Fruit fly (Drosophila melanogaster) whole organism, embryonic: ENCODE data around the gene Indy.
A peak's percentile ranks its signal among the peaks of the same experiment; 100 is the strongest.

Source experiments
- Atf-2 ChIP-seq: fragments of 200-800 bp; sonication (Bioruptor generic); optimal IDR thresholded peaks from 2 replicates; lab custom pipeline; 2016; ENCODE audit warnings: missing biosample characterization, missing genetic modification characterization
- BtbVII ChIP-seq: fragments of 200-800 bp; sonication (Bioruptor generic); optimal IDR thresholded peaks from 3 replicates; lab custom pipeline; 2017; ENCODE audit warnings: missing biosample characterization, mild to moderate bottlenecking, missing genetic modification characterization
- CG11247 ChIP-seq: fragments of 200-800 bp; sonication (Bioruptor generic); IDR thresholded peaks from 2 replicates; pipeline ENCODE4 v1.3.6; 2022; ENCODE audit warnings: missing biosample characterization, missing genetic modification characterization
- CG12769 ChIP-seq: fragments of 200-800 bp; sonication (Bioruptor generic); optimal IDR thresholded peaks from 2 replicates; lab custom pipeline; 2019; ENCODE audit warnings: missing biosample characterization, mild to moderate bottlenecking, missing genetic modification characterization, moderate library complexity
- CG16863 ChIP-seq: fragments of 200-800 bp; sonication (Bioruptor generic); optimal IDR thresholded peaks from 3 replicates; lab custom pipeline; 2016; ENCODE audit warnings: missing biosample characterization, missing genetic modification characterization
- CG17385 ChIP-seq: fragments of 200-800 bp; sonication (Bioruptor generic); optimal IDR thresholded peaks from 3 replicates; lab custom pipeline; 2018; ENCODE audit warnings: missing biosample characterization, mild to moderate bottlenecking, missing genetic modification characterization
- CG1832 ChIP-seq: fragments of 200-800 bp; sonication (Bioruptor generic); optimal IDR thresholded peaks from 2 replicates; lab custom pipeline; 2017; ENCODE audit warnings: missing biosample characterization, mild to moderate bottlenecking, missing genetic modification characterization, inconsistent platforms
- CG18599 ChIP-seq: fragments of 200-800 bp; sonication (Bioruptor generic); optimal IDR thresholded peaks from 3 replicates; lab custom pipeline; 2017; ENCODE audit warnings: missing biosample characterization, missing genetic modification characterization, mild to moderate bottlenecking, moderate library complexity, missing genetic modification reagents
- CG31388 ChIP-seq: fragments of 200-800 bp; sonication (Bioruptor generic); optimal IDR thresholded peaks from 2 replicates; lab custom pipeline; 2016; ENCODE audit warnings: missing biosample characterization, missing genetic modification characterization
- CG31441 ChIP-seq: fragments of 200-800 bp; sonication (Bioruptor generic); IDR thresholded peaks from 2 replicates; pipeline ENCODE4 v1.3.6; 2022; ENCODE audit warnings: missing biosample characterization, missing genetic modification characterization
- CG3163 ChIP-seq: fragments of 200-800 bp; sonication (Bioruptor generic); optimal IDR thresholded peaks from 3 replicates; lab custom pipeline; 2016; ENCODE audit warnings: missing biosample characterization, missing genetic modification characterization
- CG34422 ChIP-seq: fragments of 200-800 bp; sonication (Bioruptor generic); IDR thresholded peaks from 3 replicates; pipeline ENCODE4 v1.3.6; 2022; ENCODE audit warnings: missing biosample characterization, missing genetic modification characterization
- CG4617 ChIP-seq: fragments of 200-800 bp; sonication (Bioruptor generic); optimal IDR thresholded peaks from 3 replicates; lab custom pipeline; 2016; ENCODE audit warnings: missing biosample characterization, missing genetic modification characterization, borderline replicate concordance
- CG4707 ChIP-seq: fragments of 200-800 bp; sonication (Bioruptor generic); optimal IDR thresholded peaks from 2 replicates; lab custom pipeline; 2018; ENCODE audit warnings: missing biosample characterization, mild to moderate bottlenecking, missing genetic modification characterization, moderate library complexity
- CG6175 ChIP-seq: fragments of 200-800 bp; sonication (Bioruptor generic); IDR thresholded peaks from 3 replicates; pipeline ENCODE4 v1.3.6; 2022; ENCODE audit warnings: missing biosample characterization, missing genetic modification characterization
- CG7745 ChIP-seq: fragments of 200-800 bp; sonication (Bioruptor generic); optimal IDR thresholded peaks from 2 replicates; lab custom pipeline; 2018; ENCODE audit warnings: missing biosample characterization, mild to moderate bottlenecking, missing genetic modification characterization, moderate library complexity
- CG7786 ChIP-seq: fragments of 200-800 bp; sonication (Bioruptor generic); optimal IDR thresholded peaks from 2 replicates; lab custom pipeline; 2016; ENCODE audit warnings: missing biosample characterization, missing genetic modification characterization
- Ets65A ChIP-seq: fragments of 200-800 bp; sonication (Bioruptor generic); peaks from one replicate; lab custom pipeline; 2016; ENCODE audit warnings: missing biosample characterization, missing genetic modification characterization
- HLH3B ChIP-seq: fragments of 200-800 bp; sonication (Bioruptor generic); IDR thresholded peaks from 2 replicates; pipeline ENCODE4 v1.3.6; 2022; ENCODE audit warnings: missing biosample characterization, missing genetic modification characterization
- Mad ChIP-seq: fragments of 200-800 bp; sonication (Bioruptor generic); optimal IDR thresholded peaks from 2 replicates; lab custom pipeline; 2016; ENCODE audit warnings: missing biosample characterization, missing genetic modification characterization
- Mrtf ChIP-seq: fragments of 200-800 bp; sonication (Bioruptor generic); IDR thresholded peaks from 3 replicates; pipeline ENCODE4 v1.3.6; 2022; ENCODE audit warnings: missing biosample characterization, missing genetic modification characterization
- NC2β ChIP-seq: fragments of 200-800 bp; sonication (Bioruptor generic); optimal IDR thresholded peaks from 2 replicates; lab custom pipeline; 2016; ENCODE audit warnings: missing biosample characterization, missing genetic modification characterization
- Poxn ChIP-seq: fragments of 200-800 bp; sonication (Bioruptor generic); IDR thresholded peaks from 2 replicates; pipeline ENCODE4 v1.3.6; 2022; ENCODE audit warnings: missing biosample characterization, missing genetic modification characterization
- Ptx1 ChIP-seq: fragments of 200-800 bp; sonication (Bioruptor generic); IDR thresholded peaks from 2 replicates; pipeline ENCODE4 v1.3.6; 2022; ENCODE audit warnings: missing biosample characterization, missing genetic modification characterization
- Ravus ChIP-seq: fragments of 200-800 bp; sonication (Bioruptor generic); IDR thresholded peaks from 2 replicates; pipeline ENCODE4 v1.3.6; 2022; ENCODE audit warnings: missing biosample characterization, missing genetic modification characterization
- Vsx1 ChIP-seq: fragments of 200-800 bp; sonication (Bioruptor generic); optimal IDR thresholded peaks from 2 replicates; lab custom pipeline; 2017; ENCODE audit warnings: missing biosample characterization, mild to moderate bottlenecking, missing genetic modification characterization, missing genetic modification reagents
- Xbp1 ChIP-seq: fragments of 200-800 bp; sonication (Bioruptor generic); optimal IDR thresholded peaks from 3 replicates; lab custom pipeline; 2016; ENCODE audit warnings: missing biosample characterization, mild to moderate bottlenecking, missing genetic modification characterization
- bab2 ChIP-seq: fragments of 200-800 bp; sonication (Bioruptor generic); optimal IDR thresholded peaks from 2 replicates; lab custom pipeline; 2016; ENCODE audit warnings: missing biosample characterization, missing genetic modification characterization
- disco-r ChIP-seq: fragments of 200-800 bp; sonication (Bioruptor generic); optimal IDR thresholded peaks from 2 replicates; lab custom pipeline; 2016; ENCODE audit warnings: missing biosample characterization, missing genetic modification characterization
- ems ChIP-seq: fragments of 200-800 bp; sonication (Bioruptor generic); optimal IDR thresholded peaks from 3 replicates; lab custom pipeline; 2016; ENCODE audit warnings: missing biosample characterization, missing genetic modification characterization
- fd96Cb ChIP-seq: fragments of 200-800 bp; sonication (Bioruptor generic); optimal IDR thresholded peaks from 2 replicates; lab custom pipeline; 2018; ENCODE audit warnings: missing biosample characterization, mild to moderate bottlenecking, missing genetic modification characterization, moderate library complexity
- fu2 ChIP-seq: fragments of 200-800 bp; sonication (Bioruptor generic); optimal IDR thresholded peaks from 2 replicates; lab custom pipeline; 2016; ENCODE audit warnings: missing biosample characterization, missing genetic modification characterization
- gce ChIP-seq: fragments of 200-800 bp; sonication (Bioruptor generic); IDR thresholded peaks from 3 replicates; pipeline ENCODE4 v1.3.6; 2022; ENCODE audit warnings: missing biosample characterization, missing genetic modification characterization
- hbn ChIP-seq: fragments of 200-800 bp; sonication (Bioruptor generic); IDR thresholded peaks from 2 replicates; pipeline ENCODE4 v1.3.6; 2022; ENCODE audit warnings: missing biosample characterization, missing genetic modification characterization; ENCODE audit not compliant: partially characterized antibody
- lola ChIP-seq, 3 experiments: fragments of >200 bp in 2 of 3; fragments of 200-800 bp in 1 of 3; sonication (Bioruptor generic) in 1 of 3; optimal IDR thresholded peaks; 2 replicates each; lab custom pipeline; 2017 to 2019; ENCODE audit warnings: missing biosample characterization in 3 of 3, missing genetic modification characterization in 3 of 3, mild to moderate bottlenecking in 1 of 3, moderate library complexity in 1 of 3
- lov ChIP-seq, 2 experiments: fragments of 200-800 bp in 1 of 2; fragments of >200 bp in 1 of 2; sonication (Bioruptor generic) in 1 of 2; IDR thresholded peaks in 1 of 2; optimal IDR thresholded peaks in 1 of 2; 2 replicates in 1 of 2; 3 replicates in 1 of 2; pipeline versions ENCODE4 v1.3.6 to Lab custom; 2017 to 2022; ENCODE audit warnings: missing biosample characterization in 1 of 2, missing genetic modification characterization in 1 of 2
- nerfin-1 ChIP-seq: fragments of 200-800 bp; sonication (Bioruptor generic); optimal IDR thresholded peaks from 3 replicates; lab custom pipeline; 2019; ENCODE audit warnings: missing biosample characterization, mild to moderate bottlenecking, missing genetic modification characterization, moderate library complexity
- nerfin-2 ChIP-seq: fragments of 200-800 bp; sonication (Bioruptor generic); IDR thresholded peaks from 2 replicates; pipeline ENCODE4 v1.3.6; 2022; ENCODE audit warnings: missing biosample characterization, missing genetic modification characterization; ENCODE audit not compliant: partially characterized antibody
- nom ChIP-seq: fragments of 200-800 bp; sonication (Bioruptor generic); optimal IDR thresholded peaks from 2 replicates; lab custom pipeline; 2017; ENCODE audit warnings: missing biosample characterization, missing genetic modification characterization, mild to moderate bottlenecking, moderate library complexity, missing genetic modification reagents
- prd ChIP-seq, 3 experiments: fragments of >200 bp in 2 of 3; fragments of 200-800 bp in 1 of 3; sonication (Bioruptor generic) in 1 of 3; optimal IDR thresholded peaks in 2 of 3; IDR thresholded peaks in 1 of 3; 2 replicates in 2 of 3; 3 replicates in 1 of 3; pipeline versions ENCODE4 v1.3.6 to Lab custom; 2017 to 2022; ENCODE audit warnings: missing biosample characterization in 1 of 3, missing genetic modification characterization in 1 of 3
- pzg ChIP-seq: fragments of 200-800 bp; sonication (Bioruptor generic); optimal IDR thresholded peaks from 3 replicates; lab custom pipeline; 2018; ENCODE audit warnings: missing biosample characterization, mild to moderate bottlenecking, missing genetic modification characterization, moderate library complexity
- shn ChIP-seq: fragments of 200-800 bp; sonication (Bioruptor generic); optimal IDR thresholded peaks from 3 replicates; lab custom pipeline; 2016; ENCODE audit warnings: missing biosample characterization, missing genetic modification characterization
- sima ChIP-seq: fragments of 200-800 bp; sonication (Bioruptor generic); optimal IDR thresholded peaks from 2 replicates; lab custom pipeline; 2016; ENCODE audit warnings: missing biosample characterization, missing genetic modification characterization
- slou ChIP-seq: fragments of 200-800 bp; sonication (Bioruptor generic); optimal IDR thresholded peaks from 3 replicates; lab custom pipeline; 2016; ENCODE audit warnings: missing biosample characterization, missing genetic modification characterization
- tin ChIP-seq: fragments of 200-800 bp; sonication (Bioruptor generic); optimal IDR thresholded peaks from 3 replicates; lab custom pipeline; 2016; ENCODE audit warnings: missing biosample characterization, missing genetic modification characterization
- trem ChIP-seq: fragments of 200-800 bp; optimal IDR thresholded peaks from 3 replicates; lab custom pipeline; 2019; ENCODE audit warnings: missing biosample characterization, mild to moderate bottlenecking, missing genetic modification characterization, moderate library complexity
- trh ChIP-seq: fragments of 200-800 bp; sonication (Bioruptor generic); optimal IDR thresholded peaks from 2 replicates; lab custom pipeline; 2016; ENCODE audit warnings: missing biosample characterization, missing genetic modification characterization

Indy gene

DNA sequence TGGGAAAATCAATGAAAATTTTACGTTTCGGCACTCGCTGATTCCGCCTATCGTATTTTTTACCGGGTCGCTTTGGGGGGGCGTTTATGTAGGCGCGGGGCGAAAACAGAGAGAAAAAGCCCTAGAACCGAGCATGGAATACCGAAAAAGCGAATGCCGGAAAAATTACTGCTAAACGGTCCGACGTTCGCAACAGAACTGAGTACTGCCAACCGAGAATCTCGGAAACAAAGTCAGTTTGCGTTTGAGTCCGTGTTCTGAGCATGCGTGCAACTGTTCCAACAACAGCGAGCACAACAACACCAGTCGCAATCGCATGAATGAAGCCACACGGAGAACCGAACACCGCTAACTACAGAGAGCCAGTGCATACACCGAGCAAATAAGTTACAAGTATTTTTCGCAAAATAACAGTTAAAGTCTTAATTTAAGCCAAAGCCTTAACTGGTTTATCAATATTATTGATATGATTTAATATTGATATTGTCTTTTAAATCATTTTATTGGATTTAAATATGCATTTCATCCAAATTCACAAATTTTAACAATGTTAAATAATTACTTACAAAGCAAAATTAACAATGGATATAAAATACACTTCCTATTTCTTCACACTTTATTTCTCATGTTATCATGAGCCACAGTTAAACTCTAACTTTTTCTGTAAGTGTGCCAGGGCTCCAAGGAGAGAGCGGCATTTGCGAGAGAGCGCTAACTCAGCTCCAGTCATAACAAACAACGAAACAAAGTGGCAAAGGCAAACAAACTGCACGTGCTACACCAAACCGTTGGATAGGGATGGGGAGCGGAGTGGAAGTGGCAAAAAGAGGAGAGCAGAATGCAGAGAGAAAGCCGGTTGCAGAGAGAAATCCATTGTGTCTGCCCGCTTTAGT lies 44.5 kb upstream of the Indy start, which contains the start of gene CG3961 (continued):
- peak; percentile 81 for TF ChIP-seq CG31388 (GFP tag; lab: Kevin White, UChicago)
- peak; percentile 92 for TF ChIP-seq trh (GFP tag; lab: Kevin White, UChicago)
- TF ChIP-seq CG18599 (GFP tag; lab: Kevin White, UChicago), result peak; percentile 93
- peak; percentile 96 for TF ChIP-seq CG17385 (GFP tag; lab: Kevin White, UChicago)
- TF ChIP-seq nom (GFP tag; lab: Kevin White, UChicago), result peak; percentile 97
- TF ChIP-seq CG11247 (GFP tag; lab: Robert Waterston, UW), result peak; percentile 65
- peak; percentile 90 for TF ChIP-seq CG16863 (GFP tag; lab: Kevin White, UChicago)
- no peak for TF ChIP-seq Poxn (GFP tag; lab: Robert Waterston, UW)
- peak; percentile 71 for TF ChIP-seq Ravus (GFP tag; lab: Robert Waterston, UW)
- peak; percentile 97 for TF ChIP-seq nerfin-1 (tag; lab: Kevin White, UChicago)
- no peak for TF ChIP-seq CG6175
- peak; percentile 72 for TF ChIP-seq CG3163 (GFP tag; lab: Kevin White, UChicago)
- TF ChIP-seq CG4617 (GFP tag; lab: Kevin White, UChicago), result peak; percentile 90
- TF ChIP-seq CG7745 (tag; lab: Kevin White, UChicago), result no peak
- peak; percentile 92 for TF ChIP-seq CG12769 (tag; lab: Kevin White, UChicago)
- TF ChIP-seq prd (optimal IDR thresholded peaks at IDR 0.05; lab: Kevin White, UChicago), result no peak
- peak; percentile 94 for TF ChIP-seq prd (GFP tag; IDR thresholded peaks at IDR 0.05; lab: Robert Waterston, UW)
- TF ChIP-seq Vsx1, result peak; percentile 94
- peak; percentile 82 for TF ChIP-seq CG7786 (GFP tag; lab: Kevin White, UChicago)
- TF ChIP-seq Atf-2, result peak; percentile 88
- TF ChIP-seq gce (GFP tag; lab: Robert Waterston, UW), result peak; percentile 74; the same call in 1 of the 3 replicates
- TF ChIP-seq lola (GFP tag; optimal IDR thresholded peaks at IDR 0.05; lab: Kevin White, UChicago), result peak in 1 of 3 experiments; percentile 100
- no peak for TF ChIP-seq hbn (GFP tag; lab: Robert Waterston, UW)
- TF ChIP-seq CG31441 (GFP tag; lab: Robert Waterston, UW), result peak; percentile 99
- peak; percentile 97 for TF ChIP-seq Ets65A (GFP tag; lab: Kevin White, UChicago)
- peak; percentile 91 for TF ChIP-seq Mad (GFP tag; lab: Kevin White, UChicago)
- TF ChIP-seq bab2, result peak; percentile 93
- TF ChIP-seq tin (GFP tag; lab: Kevin White, UChicago), result peak; percentile 96
- TF ChIP-seq disco-r, result peak; percentile 68
- TF ChIP-seq CG4707 (GFP tag; lab: Kevin White, UChicago), result peak; percentile 89
- TF ChIP-seq sima, result peak; percentile 30
- TF ChIP-seq slou (GFP tag; lab: Kevin White, UChicago), result peak; percentile 91
- TF ChIP-seq lov (optimal IDR thresholded peaks at IDR 0.05; lab: Kevin White, UChicago), result no peak
- 0 out of 3 replicates have a peak, but pooled peaks have one; percentile 39 for TF ChIP-seq lov (GFP tag; IDR thresholded peaks at IDR 0.05; lab: Robert Waterston, UW)
- peak; percentile 77 for TF ChIP-seq fu2 (GFP tag; lab: Kevin White, UChicago)
- peak; percentile 84; the same call in 1 of the 3 replicates for TF ChIP-seq Mrtf
- TF ChIP-seq Ptx1, result peak; percentile 96
- TF ChIP-seq shn, result peak; percentile 75
- TF ChIP-seq BtbVII, result peak; percentile 93
- TF ChIP-seq trem (tag; lab: Kevin White, UChicago), result peak; percentile 96
- peak; percentile 98 for TF ChIP-seq fd96Cb
- peak; percentile 98 for TF ChIP-seq Xbp1 (GFP tag; lab: Kevin White, UChicago)
- TF ChIP-seq NC2β (GFP tag; lab: Kevin White, UChicago), result peak; percentile 89
- TF ChIP-seq CG1832 (GFP tag; lab: Kevin White, UChicago), result no peak
- peak; percentile 95 for TF ChIP-seq HLH3B (GFP tag; lab: Robert Waterston, UW)
- peak; percentile 86 for TF ChIP-seq ems
- 0 out of 2 replicates have a peak, but pooled peaks have one; percentile 16 for TF ChIP-seq nerfin-2
- no peak for TF ChIP-seq pzg (GFP tag; lab: Kevin White, UChicago)
- peak; percentile 93 for TF ChIP-seq CG34422 (GFP tag; lab: Robert Waterston, UW)
